Fruit fly (Drosophila melanogaster) Kc167 (cell line): Measurements from ENCODE around the gene CG2017.

Experiments used
- Myc ChIP-seq: fragments of >200 bp; optimal IDR thresholded peaks from 2 replicates; lab custom pipeline; 2017; ENCODE audit warnings: missing external identifiers
- Sin3A ChIP-seq: fragments of >200 bp; optimal IDR thresholded peaks from 2 replicates; lab custom pipeline; 2018; ENCODE audit warnings: missing external identifiers
- h ChIP-seq: fragments of >200 bp; optimal IDR thresholded peaks from 3 replicates; lab custom pipeline; 2018; ENCODE audit warnings: missing external identifiers
- ttk ChIP-seq: sonication (Bioruptor generic); optimal IDR thresholded peaks from 2 replicates; lab custom pipeline; 2017; ENCODE audit warnings: missing external identifiers

DNA sequence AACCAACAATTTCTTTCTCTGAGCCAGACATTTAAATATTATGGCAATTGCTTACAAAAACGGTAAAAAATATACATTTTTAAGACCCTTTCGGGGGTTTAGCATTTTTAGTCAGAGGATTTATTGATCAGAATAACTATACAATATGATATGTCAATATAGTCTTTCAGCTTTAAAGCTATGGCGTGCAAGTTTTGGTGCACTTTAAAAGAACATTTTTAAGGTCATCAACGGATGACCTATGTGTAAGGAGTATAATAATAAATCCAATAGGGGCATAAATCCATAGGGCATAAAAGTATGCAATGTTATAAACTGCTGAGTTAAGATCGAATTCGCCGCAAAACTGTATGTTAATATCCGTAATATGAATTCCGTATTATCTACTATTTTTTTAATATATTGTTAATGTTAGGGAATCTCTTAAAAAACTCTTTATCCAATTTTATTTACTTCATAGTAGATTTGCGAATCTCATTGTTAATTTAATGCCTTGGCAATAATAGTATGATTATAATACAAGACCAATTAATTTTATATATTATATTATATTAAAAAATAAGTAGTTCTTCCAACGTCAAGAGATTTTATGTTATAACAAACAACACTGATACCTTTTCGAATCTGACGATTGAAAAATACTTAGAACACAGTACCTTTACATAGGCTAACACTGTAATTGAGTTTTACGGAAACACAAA, 15.5 kb downstream of the CG2017 start, which contains the start of gene CG14676:
- TF ChIP-seq Sin3A (lab: Kevin White, UChicago), result no peak
- no peak for TF ChIP-seq Myc (lab: Kevin White, UChicago)
- TF ChIP-seq ttk, result no peak
- no peak for TF ChIP-seq h (lab: Kevin White, UChicago)
